Worm (Caenorhabditis elegans): ENCODE results near the gene C01G10.18.

ce11 chrV:15088613-15089012 is at the start of gene C01G10.18:
- TF ChIP-seq T22C8.4 (GFP tag; IDR thresholded peaks at IDR 0.05) (no peak), flt-1 (GFP tag; IDR thresholded peaks at IDR 0.05) (no peak)
